Worm (Caenorhabditis elegans): ENCODE measurements around the gene F08H9.2.

- TF ChIP-seq nhr-77 (tag; optimal IDR thresholded peaks at IDR 0.05) (no peak), isw-1 (GFP tag; IDR thresholded peaks at IDR 0.05) (no peak), hlh-17 (GFP tag; optimal IDR thresholded peaks at IDR 0.05; ENCODE audit: borderline replicate concordance) (no peak), ama-1 (optimal IDR thresholded peaks at IDR 0.05) (no peak)
Observed at ce11 chrV:14464368-14464767, 3.9 kb downstream of the F08H9.2 start, which contains the start of gene F08H9.4.

Measured in whole organism, L1 larva.